Fruit fly (Drosophila melanogaster) whole organism, embryonic: ENCODE results near the gene CG43675.

Experiments
- BtbVII ChIP-seq: fragments of 200-800 bp; sonication (Bioruptor generic); optimal IDR thresholded peaks from 3 replicates; lab custom pipeline; 2017; ENCODE audit warnings: missing biosample characterization, mild to moderate bottlenecking, missing genetic modification characterization
- Bteb2 ChIP-seq: fragments of 200-800 bp; sonication (Bioruptor generic); optimal IDR thresholded peaks from 2 replicates; lab custom pipeline; 2016; ENCODE audit warnings: missing biosample characterization, missing genetic modification characterization
- C15 ChIP-seq: fragments of 200-800 bp; sonication (Bioruptor generic); IDR thresholded peaks from 3 replicates; pipeline ENCODE4 v1.3.6; 2022; ENCODE audit warnings: missing biosample characterization, missing genetic modification characterization
- CG10959 ChIP-seq: fragments of 200-800 bp; sonication (Bioruptor generic); IDR thresholded peaks from 2 replicates; pipeline ENCODE4 v1.3.6; 2022; ENCODE audit warnings: missing biosample characterization, missing genetic modification characterization
- CG11560 ChIP-seq: fragments of 200-800 bp; sonication (Bioruptor generic); IDR thresholded peaks from 3 replicates; pipeline ENCODE4 v1.3.6; 2022; ENCODE audit warnings: missing biosample characterization, missing genetic modification characterization
- CG11723 ChIP-seq: fragments of 200-800 bp; sonication (Bioruptor generic); optimal IDR thresholded peaks from 2 replicates; lab custom pipeline; 2017; ENCODE audit warnings: missing biosample characterization, mild to moderate bottlenecking, missing genetic modification characterization
- CG12942 ChIP-seq: fragments of 200-800 bp; sonication (Bioruptor generic); optimal IDR thresholded peaks from 3 replicates; lab custom pipeline; 2016; ENCODE audit warnings: missing biosample characterization, missing genetic modification characterization
- CG1602 ChIP-seq: fragments of 200-800 bp; sonication (Bioruptor generic); optimal IDR thresholded peaks from 3 replicates; lab custom pipeline; 2016; ENCODE audit warnings: missing biosample characterization, missing genetic modification characterization
- CG2116 ChIP-seq: fragments of 200-800 bp; sonication (Bioruptor generic); optimal IDR thresholded peaks from 3 replicates; lab custom pipeline; 2018; ENCODE audit warnings: missing biosample characterization, mild to moderate bottlenecking, missing genetic modification characterization
- CG2120 ChIP-seq: fragments of 200-800 bp; sonication (Bioruptor generic); optimal IDR thresholded peaks from 3 replicates; lab custom pipeline; 2016; ENCODE audit warnings: missing biosample characterization, missing genetic modification characterization
- CG2199 ChIP-seq: fragments of 200-800 bp; sonication (Bioruptor generic); IDR thresholded peaks from 3 replicates; pipeline ENCODE4 v1.3.6; 2022; ENCODE audit warnings: missing biosample characterization, missing genetic modification characterization
- CG2678 ChIP-seq: fragments of 200-800 bp; sonication (Bioruptor generic); optimal IDR thresholded peaks from 3 replicates; lab custom pipeline; 2019; ENCODE audit warnings: missing biosample characterization, mild to moderate bottlenecking, missing genetic modification characterization, moderate library complexity
- CG2712 ChIP-seq: fragments of 200-800 bp; optimal IDR thresholded peaks from 3 replicates; lab custom pipeline; 2019; ENCODE audit warnings: missing biosample characterization, mild to moderate bottlenecking, missing genetic modification characterization, moderate library complexity
- CG6689 ChIP-seq: fragments of 200-800 bp; sonication (Bioruptor generic); IDR thresholded peaks from 2 replicates; pipeline ENCODE4 v1.3.6; 2022; ENCODE audit warnings: missing biosample characterization, missing genetic modification characterization
- CG6854 ChIP-seq: fragments of 200-800 bp; sonication (Bioruptor generic); optimal IDR thresholded peaks from 3 replicates; lab custom pipeline; 2017; ENCODE audit warnings: missing biosample characterization, mild to moderate bottlenecking, missing genetic modification characterization
- CG7556 ChIP-seq: fragments of 200-800 bp; sonication (Bioruptor generic); optimal IDR thresholded peaks from 2 replicates; lab custom pipeline; 2017; ENCODE audit warnings: missing biosample characterization, mild to moderate bottlenecking, missing genetic modification characterization
- CG9609 ChIP-seq: fragments of 200-800 bp; sonication (Bioruptor generic); optimal IDR thresholded peaks from 3 replicates; lab custom pipeline; 2016; ENCODE audit warnings: missing biosample characterization, missing genetic modification characterization
- CHES-1-like ChIP-seq: fragments of 200-800 bp; sonication (Bioruptor generic); optimal IDR thresholded peaks from 2 replicates; lab custom pipeline; 2016; ENCODE audit warnings: missing biosample characterization, missing genetic modification characterization
- Dad ChIP-seq: fragments of 200-800 bp; sonication (Bioruptor generic); optimal IDR thresholded peaks from 3 replicates; lab custom pipeline; 2016; ENCODE audit warnings: missing biosample characterization, missing genetic modification characterization
- Dip2 ChIP-seq: fragments of 200-800 bp; sonication (Bioruptor generic); IDR thresholded peaks from 2 replicates; pipeline ENCODE4 v1.3.6; 2022; ENCODE audit warnings: missing biosample characterization, missing genetic modification characterization
- Doc3 ChIP-seq: fragments of 200-800 bp; sonication (Bioruptor generic); IDR thresholded peaks from 3 replicates; pipeline ENCODE4 v1.3.6; 2022; ENCODE audit warnings: missing biosample characterization, missing genetic modification characterization; ENCODE audit not compliant: partially characterized antibody
- Dp ChIP-seq: fragments of 200-800 bp; sonication (Bioruptor generic); optimal IDR thresholded peaks from 2 replicates; lab custom pipeline; 2018; ENCODE audit warnings: missing biosample characterization, mild to moderate bottlenecking, missing genetic modification characterization, moderate library complexity
- Gug ChIP-seq: fragments of 200-800 bp; sonication (Bioruptor generic); IDR thresholded peaks from 4 replicates; pipeline ENCODE4 v1.3.6; 2022; ENCODE audit warnings: missing biosample characterization, missing genetic modification characterization
- H2.0 ChIP-seq: fragments of 200-800 bp; sonication (Bioruptor generic); IDR thresholded peaks from 2 replicates; pipeline ENCODE4 v1.3.6; 2022; ENCODE audit warnings: missing biosample characterization, missing genetic modification characterization
- HLH4C ChIP-seq: fragments of 200-800 bp; sonication (Bioruptor generic); IDR thresholded peaks from 3 replicates; pipeline ENCODE4 v1.3.6; 2022; ENCODE audit warnings: missing biosample characterization, missing genetic modification characterization; ENCODE audit not compliant: partially characterized antibody
- MBD-R2 ChIP-seq: fragments of 200-800 bp; sonication (Bioruptor generic); IDR thresholded peaks from 2 replicates; pipeline ENCODE4 v1.3.6; 2022; ENCODE audit warnings: missing biosample characterization, missing genetic modification characterization
- NC2β ChIP-seq: fragments of 200-800 bp; sonication (Bioruptor generic); optimal IDR thresholded peaks from 2 replicates; lab custom pipeline; 2016; ENCODE audit warnings: missing biosample characterization, missing genetic modification characterization
- NFAT ChIP-seq: fragments of 200-800 bp; sonication (Bioruptor generic); IDR thresholded peaks from 2 replicates; pipeline ENCODE4 v1.3.6; 2022; ENCODE audit warnings: missing biosample characterization, missing genetic modification characterization
- Sry-β ChIP-seq: fragments of 200-800 bp; sonication (Bioruptor generic); optimal IDR thresholded peaks from 2 replicates; lab custom pipeline; 2018; ENCODE audit warnings: missing biosample characterization, mild to moderate bottlenecking, missing genetic modification characterization, moderate library complexity
- Usf ChIP-seq: fragments of 200-800 bp; sonication (Bioruptor generic); optimal IDR thresholded peaks from 2 replicates; lab custom pipeline; 2017; ENCODE audit warnings: missing genotype, missing biosample characterization, missing genetic modification characterization
- Xbp1 ChIP-seq: fragments of 200-800 bp; sonication (Bioruptor generic); optimal IDR thresholded peaks from 3 replicates; lab custom pipeline; 2016; ENCODE audit warnings: missing biosample characterization, mild to moderate bottlenecking, missing genetic modification characterization
- btn ChIP-seq: fragments of 200-800 bp; sonication (Bioruptor generic); optimal IDR thresholded peaks from 2 replicates; lab custom pipeline; 2016; ENCODE audit warnings: missing biosample characterization, missing genetic modification characterization
- cas ChIP-seq: fragments of 200-800 bp; sonication (Bioruptor generic); IDR thresholded peaks from 2 replicates; pipeline ENCODE4 v1.3.6; 2022; ENCODE audit warnings: missing biosample characterization, missing genetic modification characterization
- chm ChIP-seq: fragments of 200-800 bp; sonication (Bioruptor generic); IDR thresholded peaks from 2 replicates; pipeline ENCODE4 v1.3.6; 2022; ENCODE audit warnings: missing biosample characterization, missing genetic modification characterization
- croc ChIP-seq: fragments of 200-800 bp; sonication (Bioruptor generic); conservative IDR thresholded peaks from 3 replicates; pipeline ENCODE4 v1.3.6; 2022; ENCODE audit warnings: missing biosample characterization, missing genetic modification characterization
- crp ChIP-seq, 2 experiments: fragments of 200-800 bp; sonication (Bioruptor generic); optimal IDR thresholded peaks; 2 replicates in 1 of 2; 3 replicates in 1 of 2; lab custom pipeline; 2017; ENCODE audit warnings: missing biosample characterization in 2 of 2, missing genetic modification characterization in 2 of 2, mild to moderate bottlenecking in 1 of 2, moderate library complexity in 1 of 2
- ems ChIP-seq: fragments of 200-800 bp; sonication (Bioruptor generic); optimal IDR thresholded peaks from 3 replicates; lab custom pipeline; 2016; ENCODE audit warnings: missing biosample characterization, missing genetic modification characterization
- ewg ChIP-seq: fragments of 200-800 bp; sonication (Bioruptor generic); optimal IDR thresholded peaks from 3 replicates; lab custom pipeline; 2017; ENCODE audit warnings: mild to moderate bottlenecking, missing biosample characterization, missing genetic modification reagents, missing genetic modification characterization
- gcm2 ChIP-seq: fragments of 200-800 bp; sonication (Bioruptor generic); optimal IDR thresholded peaks from 2 replicates; lab custom pipeline; 2016; ENCODE audit warnings: missing biosample characterization, missing genetic modification characterization
- gem ChIP-seq: fragments of 200-800 bp; sonication (Bioruptor generic); optimal IDR thresholded peaks from 2 replicates; lab custom pipeline; 2019; ENCODE audit warnings: missing biosample characterization, mild to moderate bottlenecking, missing genetic modification characterization, moderate library complexity
- gsb ChIP-seq: fragments of 200-800 bp; sonication (Bioruptor generic); IDR thresholded peaks from 2 replicates; pipeline ENCODE4 v1.3.6; 2022; ENCODE audit warnings: missing biosample characterization, missing genetic modification characterization
- klu ChIP-seq: fragments of 200-800 bp; sonication (Bioruptor generic); IDR thresholded peaks from 2 replicates; pipeline ENCODE4 v1.3.6; 2022; ENCODE audit warnings: missing biosample characterization, missing genetic modification characterization
- knrl ChIP-seq: fragments of 200-800 bp; sonication (Bioruptor generic); IDR thresholded peaks from 3 replicates; pipeline ENCODE4 v1.3.6; 2022; ENCODE audit warnings: missing biosample characterization, missing genetic modification characterization; ENCODE audit not compliant: partially characterized antibody
- lab ChIP-seq: fragments of 200-800 bp; sonication (Bioruptor generic); optimal IDR thresholded peaks from 3 replicates; lab custom pipeline; 2017; ENCODE audit warnings: missing biosample characterization, missing genetic modification characterization, mild to moderate bottlenecking, moderate library complexity, missing genetic modification reagents
- mam ChIP-seq: fragments of 200-800 bp; sonication (Bioruptor generic); optimal IDR thresholded peaks from 3 replicates; lab custom pipeline; 2016; ENCODE audit warnings: missing biosample characterization, missing genetic modification characterization
- oc ChIP-seq: fragments of 200-800 bp; sonication (Bioruptor generic); optimal IDR thresholded peaks from 2 replicates; lab custom pipeline; 2018; ENCODE audit warnings: missing biosample characterization, mild to moderate bottlenecking, missing genetic modification characterization, moderate library complexity
- schlank ChIP-seq: fragments of 200-800 bp; sonication (Bioruptor generic); optimal IDR thresholded peaks from 2 replicates; lab custom pipeline; 2018; ENCODE audit warnings: missing biosample characterization, mild to moderate bottlenecking, missing genetic modification characterization
- seq ChIP-seq: fragments of 200-800 bp; sonication (Bioruptor generic); IDR thresholded peaks from 2 replicates; pipeline ENCODE4 v1.3.6; 2022; ENCODE audit warnings: missing biosample characterization, missing genetic modification characterization
- ttk ChIP-seq: fragments of 200-800 bp; sonication (Bioruptor generic); IDR thresholded peaks from 2 replicates; pipeline ENCODE4 v2.1.2; 2022; ENCODE audit warnings: missing biosample characterization, missing genetic modification characterization
- wor ChIP-seq: fragments of 200-800 bp; sonication (Bioruptor generic); IDR thresholded peaks from 2 replicates; pipeline ENCODE4 v1.3.6; 2022; ENCODE audit warnings: missing biosample characterization, missing genetic modification characterization

Gene CG43675

DNA sequence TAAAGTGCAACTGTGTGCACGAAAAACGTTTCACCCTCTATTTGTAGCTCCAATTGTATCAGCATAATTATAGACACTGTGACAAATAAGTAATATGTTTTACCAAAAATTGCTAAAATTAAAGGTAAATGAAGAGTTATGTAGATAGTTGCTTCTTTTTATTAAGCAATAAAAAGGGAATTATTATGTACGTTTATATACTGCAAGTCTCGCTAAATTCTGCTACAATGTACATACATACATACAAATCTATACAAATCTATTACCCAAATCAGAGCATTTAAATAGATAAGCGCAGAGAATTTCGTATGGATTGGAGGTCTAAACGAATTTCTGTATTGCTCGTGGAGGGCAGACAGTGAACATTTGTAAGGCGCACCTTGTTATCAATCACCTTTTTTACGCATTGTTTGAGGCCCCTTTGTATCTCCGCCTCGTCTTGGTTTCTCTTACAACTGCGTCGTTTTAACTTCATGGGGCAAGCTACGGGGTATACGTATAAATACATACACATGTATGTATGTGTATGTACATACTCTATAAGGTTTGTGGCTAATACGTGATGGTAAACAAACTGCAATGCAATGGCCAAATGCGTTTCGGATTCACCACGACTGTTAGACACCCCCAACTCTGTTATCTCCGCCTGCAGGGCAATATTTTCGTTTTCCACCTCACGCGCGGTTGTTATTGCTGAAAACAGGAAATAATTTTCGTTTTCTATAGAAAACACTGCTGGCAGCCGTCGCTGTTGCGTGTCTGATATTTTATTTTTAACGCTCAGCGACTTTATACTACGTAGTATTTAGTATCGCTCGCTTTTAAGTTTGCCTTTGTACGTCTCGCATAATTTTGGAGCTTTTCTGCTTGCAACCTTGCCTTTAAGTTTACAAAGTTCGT, 15.9 kb upstream of the CG43675 start (continued):
- TF ChIP-seq CG10959 (GFP tag; lab: Robert Waterston, UW) = no peak
- TF ChIP-seq CHES-1-like (GFP tag; lab: Kevin White, UChicago) = no peak
- peak; percentile 59 for TF ChIP-seq Xbp1 (GFP tag; lab: Kevin White, UChicago)
- peak; percentile 56 for TF ChIP-seq ewg (GFP tag; lab: Kevin White, UChicago)
- TF ChIP-seq Dp = no peak
- no peak for TF ChIP-seq klu (GFP tag; lab: Robert Waterston, UW)
- TF ChIP-seq CG11723 (GFP tag; lab: Kevin White, UChicago) = no peak
- peak; percentile 10 for TF ChIP-seq CG2120 (GFP tag; lab: Kevin White, UChicago)
- no peak for TF ChIP-seq gcm2
- no peak for TF ChIP-seq gsb
- peak; percentile 22 for TF ChIP-seq ems (GFP tag; lab: Kevin White, UChicago)
- TF ChIP-seq CG6689 (GFP tag; lab: Robert Waterston, UW) = peak; percentile 50; the same call in 1 of the 2 replicates
- TF ChIP-seq CG11560 (tag; lab: Robert Waterston, UW) = no peak
- peak; percentile 37; the same call in 1 of the 2 replicates for TF ChIP-seq ttk (GFP tag; lab: Robert Waterston, UW)
- no peak for TF ChIP-seq HLH4C (GFP tag; lab: Robert Waterston, UW)
- TF ChIP-seq gem = peak; percentile 87
- no peak for TF ChIP-seq Dad (GFP tag; lab: Kevin White, UChicago)
- TF ChIP-seq NC2β (GFP tag; lab: Kevin White, UChicago) = peak; percentile 55
- TF ChIP-seq CG6854 (GFP tag; lab: Kevin White, UChicago) = no peak
- peak; percentile 1 for TF ChIP-seq Sry-β
- TF ChIP-seq btn (GFP tag; lab: Kevin White, UChicago) = peak; percentile 40
- TF ChIP-seq Gug = no peak; the same call in 3 of the 4 replicates
- peak; percentile 55 for TF ChIP-seq lab (GFP tag; lab: Kevin White, UChicago)
- TF ChIP-seq CG2116 (GFP tag; lab: Kevin White, UChicago) = peak; percentile 50
- no peak for TF ChIP-seq crp (GFP tag; optimal IDR thresholded peaks at IDR 0.05; lab: Kevin White, UChicago)
- TF ChIP-seq oc (tag; lab: Kevin White, UChicago) = peak; percentile 68
- TF ChIP-seq mam (GFP tag; lab: Kevin White, UChicago) = peak; percentile 6
- peak; percentile 17 for TF ChIP-seq CG12942
- TF ChIP-seq CG7556 = peak; percentile 74
- no peak for TF ChIP-seq cas (GFP tag; lab: Robert Waterston, UW)
- no peak for TF ChIP-seq CG9609 (GFP tag; lab: Kevin White, UChicago)
- no peak for TF ChIP-seq wor (GFP tag; lab: Robert Waterston, UW)
- TF ChIP-seq Usf (GFP tag; lab: Kevin White, UChicago) = no peak
- no peak for TF ChIP-seq C15 (GFP tag; lab: Robert Waterston, UW)
- peak; percentile 86 for TF ChIP-seq CG2712 (tag; lab: Kevin White, UChicago)
- TF ChIP-seq croc = no peak
- TF ChIP-seq CG2199 = peak; percentile 88
- no peak for TF ChIP-seq Doc3 (GFP tag; lab: Robert Waterston, UW)
- peak; percentile 61 for TF ChIP-seq chm
- TF ChIP-seq BtbVII (GFP tag; lab: Kevin White, UChicago) = no peak
- TF ChIP-seq H2.0 (GFP tag; lab: Robert Waterston, UW) = no peak; the same call in 1 of the 2 replicates
- TF ChIP-seq knrl (GFP tag; lab: Robert Waterston, UW) = no peak
- TF ChIP-seq MBD-R2 = no peak
- peak; percentile 28 for TF ChIP-seq Bteb2
- no peak for TF ChIP-seq schlank (tag; lab: Kevin White, UChicago)
- TF ChIP-seq seq (GFP tag; lab: Robert Waterston, UW) = no peak
- TF ChIP-seq NFAT (GFP tag; lab: Robert Waterston, UW) = no peak
- no peak for TF ChIP-seq Dip2
- TF ChIP-seq CG2678 (tag; lab: Kevin White, UChicago) = peak; percentile 74
- TF ChIP-seq CG1602 (GFP tag; lab: Kevin White, UChicago) = peak; percentile 40
